Worm (Caenorhabditis elegans) whole organism, mixed stage, embryonic: ENCODE measurements around the gene clec-9.

Source experiments
- ces-1 ChIP-seq: fragments of 150-350 bp; optimal IDR thresholded peaks from 2 replicates; lab custom pipeline; 2014; ENCODE audit warnings: missing biosample characterization, missing genetic modification reagents, missing genetic modification characterization
- elt-1 ChIP-seq: sonication (generic microtip); optimal IDR thresholded peaks from 2 replicates; lab custom pipeline; 2017; ENCODE audit warnings: missing genetic modification characterization, mild to moderate bottlenecking, missing compliant biosample characterization, antibody characterized with exemption, moderate library complexity, borderline replicate concordance; ENCODE audit not compliant: insufficient read depth
- lsy-2 ChIP-seq: fragments of 150-350 bp; optimal IDR thresholded peaks from 2 replicates; lab custom pipeline; 2014; ENCODE audit warnings: missing biosample characterization, missing genetic modification characterization
- nhr-12 ChIP-seq: fragments of 150-350 bp; optimal IDR thresholded peaks from 2 replicates; lab custom pipeline; 2014; ENCODE audit warnings: missing biosample characterization, missing genetic modification characterization
- nhr-2 ChIP-seq: fragments of 150-350 bp; optimal IDR thresholded peaks from 2 replicates; lab custom pipeline; 2014; ENCODE audit warnings: missing biosample characterization, missing genetic modification characterization
- nhr-237 ChIP-seq: fragments of 150-350 bp; optimal IDR thresholded peaks from 2 replicates; lab custom pipeline; 2014; ENCODE audit warnings: missing biosample characterization, missing genetic modification characterization
- nhr-28 ChIP-seq: fragments of 150-350 bp; optimal IDR thresholded peaks from 2 replicates; lab custom pipeline; 2014; ENCODE audit warnings: missing biosample characterization, missing genetic modification characterization
- snpc-4 ChIP-seq: fragments of 150-350 bp; optimal IDR thresholded peaks from 2 replicates; lab custom pipeline; 2014; ENCODE audit warnings: missing biosample characterization, missing genetic modification characterization
- unc-120 ChIP-seq: sonication (generic microtip); optimal IDR thresholded peaks from 2 replicates; lab custom pipeline; 2017; ENCODE audit warnings: missing genetic modification characterization, missing compliant biosample characterization; ENCODE audit not compliant: poor library complexity, severe bottlenecking
- ztf-11 ChIP-seq: fragments of 150-350 bp; optimal IDR thresholded peaks from 2 replicates; lab custom pipeline; 2014; ENCODE audit warnings: missing biosample characterization, missing genetic modification characterization

DNA sequence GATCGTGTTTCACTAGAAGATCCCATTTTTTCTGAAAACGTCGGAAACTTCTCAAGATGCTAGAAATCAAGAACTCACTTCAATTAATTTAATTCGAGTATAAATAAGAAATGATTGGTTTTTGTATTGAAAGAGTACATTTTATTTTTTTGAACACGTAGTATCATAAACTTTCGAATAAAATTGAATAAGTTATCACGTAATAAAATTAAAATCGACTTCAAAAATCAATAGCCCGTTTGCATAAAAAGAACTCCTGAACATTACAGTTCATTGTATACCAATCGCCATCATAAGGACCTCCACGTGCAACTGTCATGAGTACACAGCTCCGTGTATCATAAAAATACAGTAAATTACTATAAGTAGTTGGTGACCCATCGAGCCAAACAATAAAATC is 27.2 kb upstream of the clec-9 start, which contains the start of gene T25E12.16:
- no peak for TF ChIP-seq ztf-11 (tag; lab: Kevin White, UChicago)
- no peak for TF ChIP-seq elt-1 (tag; lab: Kevin White, UChicago)
- no peak for TF ChIP-seq unc-120
- TF ChIP-seq nhr-237 (tag; lab: Kevin White, UChicago): no peak
- no peak for TF ChIP-seq nhr-2 (tag; lab: Kevin White, UChicago)
- no peak for TF ChIP-seq nhr-28 (tag; lab: Kevin White, UChicago)
- no peak for TF ChIP-seq snpc-4 (tag; lab: Kevin White, UChicago)
- TF ChIP-seq nhr-12 (tag; lab: Kevin White, UChicago): no peak
- TF ChIP-seq lsy-2 (tag; lab: Kevin White, UChicago): no peak
- no peak for TF ChIP-seq ces-1 (GFP tag; lab: Kevin White, UChicago)
